Worm (Caenorhabditis elegans) whole organism, L4/young adult: ENCODE measurements around the gene H11E01.3.

Experiments
- W03F9.2 ChIP-seq: fragments of 150-350 bp; optimal IDR thresholded peaks from 2 replicates; lab custom pipeline; 2014; ENCODE audit warnings: missing biosample characterization, missing genetic modification characterization
- dao-5 ChIP-seq: sonication (generic microtip); optimal IDR thresholded peaks from 2 replicates; lab custom pipeline; 2016; ENCODE audit warnings: missing genotype, missing genetic modification characterization, moderate library complexity, missing compliant biosample characterization
- him-1 ChIP-seq: sonication (generic microtip); optimal IDR thresholded peaks from 2 replicates; lab custom pipeline; 2016; ENCODE audit warnings: missing genotype, missing genetic modification reagents, missing genetic modification characterization, missing compliant biosample characterization

DNA sequence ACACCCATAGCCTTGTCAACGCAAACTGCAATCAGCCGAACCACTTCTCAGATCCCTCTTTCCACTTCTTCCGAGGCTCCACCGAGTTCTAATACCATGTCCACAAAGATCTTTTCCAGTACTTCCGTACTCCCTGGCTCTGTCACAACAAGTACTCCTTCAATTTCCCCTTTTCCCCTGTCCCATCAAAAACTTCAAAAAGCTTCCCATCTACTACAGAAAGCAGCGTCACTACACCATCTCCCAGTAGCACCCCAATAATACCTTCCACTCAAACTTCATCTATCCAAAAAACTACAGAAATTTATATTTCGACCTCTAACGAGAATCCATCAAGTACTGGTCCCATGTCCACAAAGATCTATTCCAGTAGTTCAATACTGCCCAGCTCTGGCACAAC lies 47.8 kb upstream of the H11E01.3 start:
- TF ChIP-seq dao-5 (tag; lab: Kevin White, UChicago) (no peak), him-1 (tag; lab: Kevin White, UChicago) (no peak), W03F9.2 (tag; lab: Kevin White, UChicago) (no peak)
